Worm (Caenorhabditis elegans) whole organism, midembryonic: ENCODE measurements around the gene F56D5.9.

Source experiments
- T22C8.4 ChIP-seq: fragments of 200-800 bp; sonication (Bioruptor generic); IDR thresholded peaks from 2 replicates; pipeline ENCODE4 v1.3.6; 2022; ENCODE audit warnings: missing genetic modification characterization, missing compliant biosample characterization
- cog-1 ChIP-seq: sonication (generic microtip); optimal IDR thresholded peaks from 2 replicates; lab custom pipeline; 2016; ENCODE audit warnings: missing genetic modification characterization, missing compliant biosample characterization
- flt-1 ChIP-seq: fragments of 200-800 bp; sonication (Bioruptor generic); IDR thresholded peaks from 2 replicates; pipeline ENCODE4 v1.3.6; 2022; ENCODE audit warnings: missing genetic modification characterization, missing compliant biosample characterization
- klf-2 ChIP-seq: fragments of 200-800 bp; sonication (Bioruptor generic); conservative IDR thresholded peaks from 2 replicates; pipeline ENCODE4 v1.3.6; 2022; ENCODE audit warnings: missing genetic modification reagents, missing genetic modification characterization, missing compliant biosample characterization
- med-1 ChIP-seq: sonication (generic microtip); optimal IDR thresholded peaks from 2 replicates; lab custom pipeline; 2017; ENCODE audit warnings: missing genetic modification characterization, mild to moderate bottlenecking, missing compliant biosample characterization, antibody characterized with exemption, missing genetic modification reagents; ENCODE audit not compliant: insufficient read depth
- ref-1 ChIP-seq: fragments of 200-800 bp; sonication (Bioruptor generic); conservative IDR thresholded peaks from 2 replicates; pipeline ENCODE4 v1.3.6; 2022; ENCODE audit warnings: missing genetic modification reagents, missing genetic modification characterization, missing compliant biosample characterization
- tab-1 ChIP-seq: fragments of 200-800 bp; sonication (Bioruptor generic); IDR thresholded peaks from 2 replicates; pipeline ENCODE4 v1.3.6; 2022; ENCODE audit warnings: missing genetic modification characterization, missing compliant biosample characterization
- ztf-23 ChIP-seq: fragments of 200-800 bp; sonication (Bioruptor generic); IDR thresholded peaks from 2 replicates; pipeline ENCODE4 v1.3.6; 2022; ENCODE audit warnings: missing genetic modification reagents, missing genetic modification characterization, missing compliant biosample characterization
- ztf-29 ChIP-seq: fragments of 200-800 bp; sonication (Bioruptor generic); IDR thresholded peaks from 2 replicates; pipeline ENCODE4 v1.3.6; 2022; ENCODE audit warnings: missing genetic modification reagents, missing genetic modification characterization, missing compliant biosample characterization

F56D5.9 gene

DNA sequence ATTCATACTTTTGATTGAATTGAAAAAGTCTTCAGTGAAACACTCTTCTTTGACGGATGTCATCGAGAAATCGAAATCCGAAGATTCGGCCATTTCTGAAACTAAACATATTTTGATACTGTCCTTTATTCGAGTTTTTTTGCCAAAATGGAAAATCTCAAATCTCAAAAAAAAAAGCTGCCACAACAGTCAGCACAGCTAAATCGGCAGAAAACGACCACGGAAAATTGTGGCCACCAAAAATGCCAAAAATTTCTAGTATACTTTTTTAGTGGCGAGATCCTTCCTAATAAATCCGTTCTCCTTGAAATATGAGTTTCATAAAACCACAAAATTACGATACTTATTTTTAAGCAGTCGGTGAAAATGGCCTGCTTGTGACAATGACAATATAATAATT, 21.6 kb upstream of the F56D5.9 start, which contains the start of gene F38E11.9:
F38E11.9 (minus strand) TSS at position 101 of the 400 bp plus-strand sequence.
- TF ChIP-seq tab-1 (GFP tag; lab: Robert Waterston, UW) (no peak), ztf-23 (no peak), ref-1 (GFP tag; lab: Robert Waterston, UW) (no peak), med-1 (no peak), ztf-29 (GFP tag; lab: Robert Waterston, UW) (no peak), flt-1 (no peak), T22C8.4 (no peak), cog-1 (tag; lab: Kevin White, UChicago) (no peak), klf-2 (GFP tag; lab: Robert Waterston, UW) (no peak)

DNA sequence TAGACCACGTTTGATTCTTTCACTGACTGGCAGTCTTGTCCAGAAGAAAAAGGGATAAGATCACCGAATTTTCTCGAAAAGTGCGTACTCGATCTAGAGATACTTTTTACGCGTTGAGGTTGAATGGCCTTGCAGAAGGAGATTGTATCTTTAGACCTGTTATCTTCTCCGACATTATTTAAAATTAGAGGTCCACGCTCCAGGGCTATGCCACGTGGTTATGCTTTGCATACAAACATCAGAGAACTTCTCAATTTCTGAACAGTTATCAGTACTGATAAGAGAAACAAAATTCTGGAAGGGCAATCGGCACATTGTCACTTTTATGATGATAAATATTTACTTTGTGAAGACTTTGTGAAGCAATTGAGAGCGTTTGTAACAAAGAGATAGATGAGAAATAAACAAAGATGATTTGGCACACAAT, 19.8 kb upstream of the F56D5.9 start:
- TF ChIP-seq med-1: no peak
- TF ChIP-seq tab-1 (GFP tag; lab: Robert Waterston, UW): no peak
- TF ChIP-seq flt-1: no peak
- TF ChIP-seq ztf-23: no peak
- no peak for TF ChIP-seq T22C8.4
- 0 out of 2 replicates have a peak, but pooled peaks have one; percentile 21 for TF ChIP-seq klf-2 (GFP tag; lab: Robert Waterston, UW)
- no peak for TF ChIP-seq ref-1 (GFP tag; lab: Robert Waterston, UW)

DNA sequence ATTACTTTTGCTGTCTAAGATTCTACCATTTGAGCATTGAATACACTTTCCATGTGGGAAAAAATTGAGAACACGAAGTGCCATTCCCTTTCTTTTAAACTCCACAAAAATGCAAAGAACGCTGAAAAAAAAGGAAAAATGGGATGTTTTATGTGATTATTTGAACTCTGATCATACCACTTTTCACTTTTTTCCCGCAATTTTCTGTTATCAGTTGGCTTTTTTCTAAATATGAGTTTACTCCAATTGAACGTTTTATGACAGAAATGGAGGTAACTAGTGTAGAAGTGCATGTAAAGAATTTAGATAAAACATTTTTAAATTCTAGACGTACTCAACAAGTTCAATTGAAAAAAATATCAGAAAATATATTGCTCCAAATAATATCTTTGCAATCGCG, 19.1 kb upstream of the F56D5.9 start:
- TF ChIP-seq flt-1: no peak
- no peak for TF ChIP-seq ref-1 (GFP tag; lab: Robert Waterston, UW)
- TF ChIP-seq cog-1 (tag; lab: Kevin White, UChicago): no peak
- TF ChIP-seq ztf-29 (GFP tag; lab: Robert Waterston, UW): no peak
- no peak for TF ChIP-seq klf-2 (GFP tag; lab: Robert Waterston, UW)
- no peak for TF ChIP-seq ztf-23
- TF ChIP-seq med-1: no peak
- no peak for TF ChIP-seq T22C8.4
- no peak for TF ChIP-seq tab-1 (GFP tag; lab: Robert Waterston, UW)

DNA sequence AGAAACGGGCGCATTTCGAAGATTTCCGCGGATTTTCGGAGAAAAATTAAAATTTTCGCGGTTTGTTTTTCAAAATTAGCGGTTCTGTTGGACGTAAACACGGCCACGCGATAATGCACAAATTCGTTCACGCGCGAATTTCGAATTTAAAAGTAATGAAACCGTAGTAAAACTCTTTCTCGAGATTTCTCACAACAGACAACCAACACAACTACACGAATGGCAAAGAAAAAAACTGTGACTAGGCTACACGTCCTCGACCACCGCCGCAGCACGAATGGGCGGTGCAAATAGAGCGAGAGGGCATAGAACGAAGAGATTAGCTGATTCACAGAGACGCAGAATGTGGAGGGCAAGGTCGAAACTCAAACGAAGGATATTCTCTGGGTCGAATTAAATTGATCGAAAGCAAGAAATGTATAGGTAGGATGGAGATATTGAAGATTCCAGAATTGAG, 18.6 kb upstream of the F56D5.9 start, which contains the start of gene idh-1:
idh-1 (minus strand) TSS at position 228 of the 457 bp plus-strand sequence.
- TF ChIP-seq ztf-23 (no peak), tab-1 (GFP tag; lab: Robert Waterston, UW) (no peak), T22C8.4 (no peak), ztf-29 (GFP tag; lab: Robert Waterston, UW) (no peak), klf-2 (GFP tag; lab: Robert Waterston, UW) (no peak), flt-1 (no peak), med-1 (no peak), ref-1 (GFP tag; lab: Robert Waterston, UW) (no peak), cog-1 (tag; lab: Kevin White, UChicago) (no peak)

DNA sequence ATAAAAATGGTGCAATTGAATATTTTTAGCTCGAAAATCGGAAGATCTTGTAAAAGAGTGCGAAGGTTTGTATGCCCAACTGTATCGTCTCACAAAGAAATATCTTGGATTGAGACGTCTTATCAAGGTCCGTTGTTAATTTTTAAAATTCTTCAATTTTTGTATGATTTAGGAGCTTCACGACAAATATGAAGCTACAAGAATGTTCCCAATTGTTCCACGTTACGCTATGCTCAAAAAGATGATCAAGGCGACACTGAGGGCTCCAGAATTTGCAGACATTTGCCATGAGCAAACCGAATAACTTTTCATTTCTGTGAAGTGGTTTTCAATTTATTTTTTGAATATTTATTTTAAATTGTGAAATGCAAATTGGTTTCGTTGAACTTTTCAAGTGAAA, 16.4 kb upstream of the F56D5.9 start:
- TF ChIP-seq tab-1 (GFP tag; lab: Robert Waterston, UW) (no peak), ztf-23 (no peak), klf-2 (GFP tag; lab: Robert Waterston, UW) (no peak), ref-1 (GFP tag; lab: Robert Waterston, UW) (no peak), flt-1 (no peak), cog-1 (tag; lab: Kevin White, UChicago) (no peak), ztf-29 (GFP tag; lab: Robert Waterston, UW) (no peak), med-1 (no peak)

DNA sequence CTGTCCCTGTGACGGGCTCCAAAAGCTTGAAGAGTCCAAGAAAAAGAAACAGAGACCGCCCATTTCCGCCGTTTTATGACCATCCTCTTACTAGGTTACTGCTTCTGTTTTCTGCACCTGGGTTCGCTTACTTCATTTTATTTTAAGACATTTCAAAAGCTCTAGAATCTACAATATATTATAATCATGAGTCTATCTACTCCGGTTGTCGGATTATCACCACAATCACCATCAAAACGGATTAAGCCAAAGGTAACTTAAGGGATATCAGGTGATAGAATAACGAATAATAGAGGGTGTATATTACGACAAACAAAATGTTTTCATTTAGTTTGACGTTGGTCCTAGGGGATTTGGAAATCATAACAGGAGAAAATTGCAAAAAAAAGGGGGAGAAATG, 10.0 kb upstream of the F56D5.9 start:
- no peak for TF ChIP-seq klf-2 (GFP tag; lab: Robert Waterston, UW)
- TF ChIP-seq ztf-29 (GFP tag; lab: Robert Waterston, UW): no peak
- TF ChIP-seq cog-1 (tag; lab: Kevin White, UChicago): no peak
- no peak for TF ChIP-seq ztf-23
- TF ChIP-seq tab-1 (GFP tag; lab: Robert Waterston, UW): no peak
- no peak for TF ChIP-seq flt-1
- TF ChIP-seq T22C8.4: no peak
- TF ChIP-seq ref-1 (GFP tag; lab: Robert Waterston, UW): no peak
- no peak for TF ChIP-seq med-1

DNA sequence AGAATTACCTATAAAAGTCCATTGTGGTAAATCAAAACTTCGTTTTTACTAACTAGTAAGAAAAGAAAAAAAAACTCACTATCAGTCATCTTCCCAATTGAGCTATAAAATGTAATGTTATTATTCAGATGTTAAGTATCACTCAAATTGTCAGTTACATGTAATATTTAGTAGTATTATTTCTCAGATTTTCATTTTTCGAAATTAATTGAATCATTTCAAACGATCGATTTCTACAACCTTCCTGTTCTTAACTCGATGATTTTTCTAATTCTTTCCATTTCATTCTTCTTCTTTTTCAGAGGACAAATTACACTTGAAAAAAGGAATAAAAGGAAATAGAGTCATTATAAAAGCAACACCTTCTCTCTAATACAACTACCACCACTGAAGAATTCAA, 5.7 kb upstream of the F56D5.9 start, which contains the start of gene F59B8.1:
F59B8.1 (plus strand) TSS at position 301 of the 400 bp plus-strand sequence.
- TF ChIP-seq ref-1 (GFP tag; lab: Robert Waterston, UW) (no peak), med-1 (no peak)

DNA sequence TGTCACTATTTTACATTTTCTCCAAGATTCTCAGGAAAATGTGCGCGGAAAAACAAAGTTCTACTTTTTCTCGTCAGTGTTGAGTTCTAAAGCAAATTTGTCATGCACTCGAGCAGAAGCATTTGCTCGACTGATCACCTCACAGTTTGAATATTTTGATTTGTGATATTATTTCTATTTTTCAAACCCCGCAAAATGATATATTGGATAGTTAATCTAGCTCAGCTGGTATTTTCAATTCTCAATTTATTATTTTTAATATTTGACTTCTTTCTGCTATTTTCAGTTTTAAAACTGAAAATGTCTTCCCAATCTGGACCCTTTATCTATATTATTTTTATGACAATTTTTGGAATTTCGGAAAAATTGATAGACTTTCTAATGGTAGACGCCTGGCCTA, 787 bp upstream of the F56D5.9 start, which contains the start of gene srxa-2:
srxa-2 (plus strand) TSS at position 301 of the 400 bp plus-strand sequence.
- TF ChIP-seq ref-1 (GFP tag; lab: Robert Waterston, UW) (no peak), med-1 (no peak), T22C8.4 (no peak), ztf-23 (no peak), tab-1 (GFP tag; lab: Robert Waterston, UW) (no peak), klf-2 (GFP tag; lab: Robert Waterston, UW) (no peak), flt-1 (no peak), ztf-29 (GFP tag; lab: Robert Waterston, UW) (no peak), cog-1 (tag; lab: Kevin White, UChicago) (no peak)

DNA sequence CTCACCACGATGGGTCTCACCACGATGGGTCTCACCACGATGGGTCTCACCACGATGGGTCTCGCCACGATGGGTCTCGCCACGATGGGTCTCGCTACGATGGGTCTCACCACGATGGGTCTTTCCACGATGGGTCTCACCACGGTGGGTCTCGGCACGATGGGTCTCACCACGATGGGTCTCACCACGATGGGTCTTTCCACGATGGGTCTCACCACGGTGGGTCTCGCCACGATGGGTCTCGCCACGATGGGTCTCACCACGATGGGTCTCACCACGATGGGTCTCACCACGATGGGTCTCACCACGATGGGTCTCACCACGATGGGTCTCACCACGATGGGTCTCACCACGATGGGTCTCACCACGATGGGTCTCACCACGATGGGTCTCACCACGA, 11.5 kb downstream of the F56D5.9 start:
- 0 out of 2 replicates have a peak, but pooled peaks have one; percentile 16 for TF ChIP-seq tab-1 (GFP tag; lab: Robert Waterston, UW)

DNA sequence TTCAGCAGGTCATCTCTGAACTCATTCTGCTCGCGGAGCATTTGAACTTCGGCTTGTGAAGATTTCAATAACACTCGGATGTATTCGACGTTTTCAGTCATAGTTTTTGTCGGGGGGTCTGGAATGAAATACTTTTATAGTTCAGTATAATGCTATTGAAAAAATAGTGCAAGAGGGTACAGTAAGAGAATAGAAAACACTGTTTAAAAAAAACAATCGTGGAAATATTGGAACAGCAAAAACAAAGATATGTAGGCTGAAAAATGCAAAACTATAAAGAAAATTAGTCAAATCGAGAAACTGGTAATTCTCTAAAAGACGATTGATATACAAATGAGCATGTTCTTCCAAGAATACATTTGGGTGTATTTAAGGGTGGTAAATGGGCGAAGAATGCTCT, 14.3 kb downstream of the F56D5.9 start, which contains the start of gene F56D5.5:
F56D5.5 (minus strand) TSS at position 101 of the 400 bp plus-strand sequence.
- no peak for TF ChIP-seq T22C8.4
- TF ChIP-seq cog-1 (tag; lab: Kevin White, UChicago): no peak
- no peak for TF ChIP-seq ztf-23
- no peak for TF ChIP-seq flt-1
- no peak for TF ChIP-seq ref-1 (GFP tag; lab: Robert Waterston, UW)
- no peak for TF ChIP-seq tab-1 (GFP tag; lab: Robert Waterston, UW)
- no peak for TF ChIP-seq klf-2 (GFP tag; lab: Robert Waterston, UW)
- TF ChIP-seq med-1: no peak
- TF ChIP-seq ztf-29 (GFP tag; lab: Robert Waterston, UW): no peak
